Fruit fly (Drosophila melanogaster) whole organism, embryonic: ENCODE results near the gene CG13124.
A peak's percentile ranks its signal among the peaks of the same experiment; 100 is the strongest.

Source experiments
- C15 ChIP-seq: fragments of 200-800 bp; sonication (Bioruptor generic); IDR thresholded peaks from 3 replicates; pipeline ENCODE4 v1.3.6; 2022; ENCODE audit warnings: missing biosample characterization, missing genetic modification characterization
- CG10267 ChIP-seq: fragments of 200-800 bp; sonication (Bioruptor generic); optimal IDR thresholded peaks from 2 replicates; lab custom pipeline; 2018; ENCODE audit warnings: missing biosample characterization, mild to moderate bottlenecking, missing genetic modification characterization, moderate library complexity
- CG10462 ChIP-seq: fragments of 200-800 bp; sonication (Bioruptor generic); optimal IDR thresholded peaks from 2 replicates; lab custom pipeline; 2016; ENCODE audit warnings: missing biosample characterization, missing genetic modification characterization
- CG10959 ChIP-seq: fragments of 200-800 bp; sonication (Bioruptor generic); IDR thresholded peaks from 2 replicates; pipeline ENCODE4 v1.3.6; 2022; ENCODE audit warnings: missing biosample characterization, missing genetic modification characterization
- CG11504 ChIP-seq: fragments of 200-800 bp; sonication (Bioruptor generic); optimal IDR thresholded peaks from 3 replicates; lab custom pipeline; 2019; ENCODE audit warnings: missing biosample characterization, mild to moderate bottlenecking, missing genetic modification characterization, moderate library complexity
- CG1647 ChIP-seq: fragments of 200-800 bp; sonication (Bioruptor generic); optimal IDR thresholded peaks from 3 replicates; lab custom pipeline; 2016; ENCODE audit warnings: missing biosample characterization, missing genetic modification characterization
- CG17361 ChIP-seq: fragments of 200-800 bp; sonication (Bioruptor generic); IDR thresholded peaks from 3 replicates; pipeline ENCODE4 v1.3.6; 2022; ENCODE audit warnings: missing biosample characterization, missing genetic modification characterization
- CG2129 ChIP-seq: fragments of 200-800 bp; sonication (Bioruptor generic); IDR thresholded peaks from 2 replicates; pipeline ENCODE4 v1.3.6; 2022; ENCODE audit warnings: missing biosample characterization, missing genetic modification characterization; ENCODE audit not compliant: partially characterized antibody
- CG3163 ChIP-seq: fragments of 200-800 bp; sonication (Bioruptor generic); optimal IDR thresholded peaks from 3 replicates; lab custom pipeline; 2016; ENCODE audit warnings: missing biosample characterization, missing genetic modification characterization
- CG3281 ChIP-seq: fragments of 200-800 bp; sonication (Bioruptor generic); optimal IDR thresholded peaks from 3 replicates; lab custom pipeline; 2017; ENCODE audit warnings: missing biosample characterization, mild to moderate bottlenecking, missing genetic modification characterization
- CG3995 ChIP-seq: fragments of 200-800 bp; sonication (Bioruptor generic); optimal IDR thresholded peaks from 3 replicates; lab custom pipeline; 2016; ENCODE audit warnings: missing biosample characterization, missing genetic modification characterization
- CG6791 ChIP-seq: fragments of 200-800 bp; sonication (Bioruptor generic); IDR thresholded peaks from 3 replicates; pipeline ENCODE4 v1.3.6; 2022; ENCODE audit warnings: missing biosample characterization, missing genetic modification characterization; ENCODE audit not compliant: partially characterized antibody
- CG7786 ChIP-seq: fragments of 200-800 bp; sonication (Bioruptor generic); optimal IDR thresholded peaks from 2 replicates; lab custom pipeline; 2016; ENCODE audit warnings: missing biosample characterization, missing genetic modification characterization
- D ChIP-seq, 2 experiments: fragments of 200-800 bp in 1 of 2; fragments of >200 bp in 1 of 2; sonication (Bioruptor generic) in 1 of 2; optimal IDR thresholded peaks; 2 replicates in 1 of 2; 3 replicates in 1 of 2; lab custom pipeline; 2017; ENCODE audit warnings: mild to moderate bottlenecking in 1 of 2, missing biosample characterization in 1 of 2, missing genetic modification characterization in 1 of 2, missing genetic modification reagents in 1 of 2
- D19A ChIP-seq: fragments of 200-800 bp; optimal IDR thresholded peaks from 3 replicates; lab custom pipeline; 2019; ENCODE audit warnings: missing biosample characterization, mild to moderate bottlenecking, missing genetic modification characterization, moderate library complexity
- Doc3 ChIP-seq: fragments of 200-800 bp; sonication (Bioruptor generic); IDR thresholded peaks from 3 replicates; pipeline ENCODE4 v1.3.6; 2022; ENCODE audit warnings: missing biosample characterization, missing genetic modification characterization; ENCODE audit not compliant: partially characterized antibody
- Dp ChIP-seq: fragments of 200-800 bp; sonication (Bioruptor generic); optimal IDR thresholded peaks from 2 replicates; lab custom pipeline; 2018; ENCODE audit warnings: missing biosample characterization, mild to moderate bottlenecking, missing genetic modification characterization, moderate library complexity
- Drgx ChIP-seq: fragments of 200-800 bp; sonication (Bioruptor generic); IDR thresholded peaks from 2 replicates; pipeline ENCODE4 v1.3.6; 2022; ENCODE audit warnings: missing biosample characterization, missing genetic modification characterization
- E2f2 ChIP-seq: fragments of 200-800 bp; sonication (Bioruptor generic); IDR thresholded peaks from 2 replicates; pipeline ENCODE4 v1.3.6; 2022; ENCODE audit warnings: missing biosample characterization, missing genetic modification characterization
- Ets65A ChIP-seq: fragments of 200-800 bp; sonication (Bioruptor generic); peaks from one replicate; lab custom pipeline; 2016; ENCODE audit warnings: missing biosample characterization, missing genetic modification characterization
- HLH3B ChIP-seq: fragments of 200-800 bp; sonication (Bioruptor generic); IDR thresholded peaks from 2 replicates; pipeline ENCODE4 v1.3.6; 2022; ENCODE audit warnings: missing biosample characterization, missing genetic modification characterization
- HLHmδ ChIP-seq: fragments of 200-800 bp; sonication (Bioruptor generic); optimal IDR thresholded peaks from 2 replicates; lab custom pipeline; 2018; ENCODE audit warnings: missing biosample characterization, mild to moderate bottlenecking, missing genetic modification characterization, moderate library complexity
- Mad ChIP-seq: fragments of 200-800 bp; sonication (Bioruptor generic); optimal IDR thresholded peaks from 2 replicates; lab custom pipeline; 2016; ENCODE audit warnings: missing biosample characterization, missing genetic modification characterization
- Meics ChIP-seq: fragments of 200-800 bp; sonication (Bioruptor generic); optimal IDR thresholded peaks from 2 replicates; lab custom pipeline; 2017; ENCODE audit warnings: missing biosample characterization, mild to moderate bottlenecking, missing genetic modification characterization
- Pdp1 ChIP-seq, 2 experiments: fragments of 200-800 bp; sonication (Bioruptor generic); optimal IDR thresholded peaks; 3 replicates each; lab custom pipeline; 2016; ENCODE audit warnings: missing biosample characterization in 2 of 2, missing genetic modification characterization in 2 of 2, mild to moderate bottlenecking in 1 of 2, moderate library complexity in 1 of 2
- Sin3A ChIP-seq: fragments of >200 bp; optimal IDR thresholded peaks from 2 replicates; lab custom pipeline; 2018
- Taf1 ChIP-seq: fragments of 200-800 bp; sonication (Bioruptor generic); IDR thresholded peaks from 2 replicates; pipeline ENCODE4 v1.3.6; 2022; ENCODE audit warnings: missing biosample characterization, missing genetic modification characterization
- Trl ChIP-seq, 3 experiments: fragments of >200 bp in 2 of 3; fragments of 200-800 bp in 1 of 3; sonication (Bioruptor generic) in 1 of 3; optimal IDR thresholded peaks; 2 replicates in 1 of 3; 3 replicates in 2 of 3; lab custom pipeline; 2016 to 2017; ENCODE audit warnings: missing biosample characterization in 1 of 3, missing genetic modification characterization in 1 of 3
- Xrp1 ChIP-seq: fragments of 200-800 bp; sonication (Bioruptor generic); IDR thresholded peaks from 2 replicates; pipeline ENCODE4 v1.3.6; 2022; ENCODE audit warnings: missing biosample characterization, missing genetic modification characterization
- ab ChIP-seq: fragments of 200-800 bp; sonication (Bioruptor generic); optimal IDR thresholded peaks from 2 replicates; lab custom pipeline; 2016; ENCODE audit warnings: missing biosample characterization, missing genetic modification characterization
- ac ChIP-seq: fragments of 200-800 bp; sonication (Bioruptor generic); optimal IDR thresholded peaks from 3 replicates; lab custom pipeline; 2017; ENCODE audit warnings: missing biosample characterization, mild to moderate bottlenecking, missing genetic modification characterization
- bab2 ChIP-seq: fragments of 200-800 bp; sonication (Bioruptor generic); optimal IDR thresholded peaks from 2 replicates; lab custom pipeline; 2016; ENCODE audit warnings: missing biosample characterization, missing genetic modification characterization
- bbx ChIP-seq: fragments of 200-800 bp; sonication (Bioruptor generic); IDR thresholded peaks from 2 replicates; pipeline ENCODE4 v1.3.6; 2022; ENCODE audit warnings: missing biosample characterization, missing genetic modification characterization; ENCODE audit not compliant: partially characterized antibody
- bcd ChIP-seq: fragments of 200-800 bp; sonication (Bioruptor generic); optimal IDR thresholded peaks from 2 replicates; lab custom pipeline; 2017; ENCODE audit warnings: missing biosample characterization, mild to moderate bottlenecking, missing genetic modification characterization
- bigmax ChIP-seq: fragments of 200-800 bp; sonication (Bioruptor generic); optimal IDR thresholded peaks from 2 replicates; lab custom pipeline; 2018; ENCODE audit warnings: missing biosample characterization, mild to moderate bottlenecking, missing genetic modification characterization
- cas ChIP-seq: fragments of 200-800 bp; sonication (Bioruptor generic); IDR thresholded peaks from 2 replicates; pipeline ENCODE4 v1.3.6; 2022; ENCODE audit warnings: missing biosample characterization, missing genetic modification characterization
- croc ChIP-seq: fragments of 200-800 bp; sonication (Bioruptor generic); conservative IDR thresholded peaks from 3 replicates; pipeline ENCODE4 v1.3.6; 2022; ENCODE audit warnings: missing biosample characterization, missing genetic modification characterization
- emc ChIP-seq: fragments of 200-800 bp; sonication (Bioruptor generic); optimal IDR thresholded peaks from 2 replicates; lab custom pipeline; 2016; ENCODE audit warnings: missing biosample characterization, missing genetic modification characterization
- fd102C ChIP-seq: fragments of 200-800 bp; sonication (Bioruptor generic); optimal IDR thresholded peaks from 2 replicates; lab custom pipeline; 2018; ENCODE audit warnings: missing biosample characterization, mild to moderate bottlenecking, missing genetic modification characterization, moderate library complexity
- gsb-n ChIP-seq: fragments of 200-800 bp; sonication (Bioruptor generic); optimal IDR thresholded peaks from 3 replicates; lab custom pipeline; 2018; ENCODE audit warnings: missing biosample characterization, mild to moderate bottlenecking, missing genetic modification characterization
- ken ChIP-seq: fragments of 200-800 bp; sonication (Bioruptor generic); IDR thresholded peaks from 3 replicates; pipeline ENCODE4 v1.3.6; 2022; ENCODE audit warnings: missing biosample characterization, missing genetic modification characterization
- mam ChIP-seq: fragments of 200-800 bp; sonication (Bioruptor generic); optimal IDR thresholded peaks from 3 replicates; lab custom pipeline; 2016; ENCODE audit warnings: missing biosample characterization, missing genetic modification characterization
- pb ChIP-seq: fragments of 200-800 bp; sonication (Bioruptor generic); optimal IDR thresholded peaks from 3 replicates; lab custom pipeline; 2016; ENCODE audit warnings: missing biosample characterization, missing genetic modification characterization
- pum ChIP-seq: fragments of 200-800 bp; sonication (Bioruptor generic); optimal IDR thresholded peaks from 2 replicates; lab custom pipeline; 2016; ENCODE audit warnings: missing biosample characterization, missing genetic modification characterization
- pzg ChIP-seq: fragments of 200-800 bp; sonication (Bioruptor generic); optimal IDR thresholded peaks from 3 replicates; lab custom pipeline; 2018; ENCODE audit warnings: missing biosample characterization, mild to moderate bottlenecking, missing genetic modification characterization, moderate library complexity
- shn ChIP-seq: fragments of 200-800 bp; sonication (Bioruptor generic); optimal IDR thresholded peaks from 3 replicates; lab custom pipeline; 2016; ENCODE audit warnings: missing biosample characterization, missing genetic modification characterization
- trem ChIP-seq: fragments of 200-800 bp; optimal IDR thresholded peaks from 3 replicates; lab custom pipeline; 2019; ENCODE audit warnings: missing biosample characterization, mild to moderate bottlenecking, missing genetic modification characterization, moderate library complexity
- wor ChIP-seq: fragments of 200-800 bp; sonication (Bioruptor generic); IDR thresholded peaks from 2 replicates; pipeline ENCODE4 v1.3.6; 2022; ENCODE audit warnings: missing biosample characterization, missing genetic modification characterization
- zen2 ChIP-seq: fragments of 200-800 bp; sonication (Bioruptor generic); IDR thresholded peaks from 3 replicates; pipeline ENCODE4 v1.3.6; 2022; ENCODE audit warnings: missing biosample characterization, missing genetic modification characterization; ENCODE audit not compliant: partially characterized antibody

Gene CG13124

dm6 chr2L:9938631-9939256, 30.3 kb upstream of the CG13124 start, which contains the start of the genes Datp and CG4619 (continued):
- TF ChIP-seq CG3281 (GFP tag; lab: Kevin White, UChicago): peak; percentile 32
- TF ChIP-seq croc (GFP tag; lab: Robert Waterston, UW): peak; percentile 24; the same call in 1 of the 3 replicates
- no peak for TF ChIP-seq pb
- TF ChIP-seq ab (GFP tag; lab: Kevin White, UChicago): no peak
- TF ChIP-seq bigmax (GFP tag; lab: Kevin White, UChicago): no peak
- peak; percentile 17 for TF ChIP-seq Dp (GFP tag; lab: Kevin White, UChicago)
- TF ChIP-seq HLH3B (GFP tag; lab: Robert Waterston, UW): 0 out of 2 replicates have a peak, but pooled peaks have one; percentile 25
- TF ChIP-seq emc (GFP tag; lab: Kevin White, UChicago): peak; percentile 38
- peak; percentile 65; the same call in 1 of the 3 replicates for TF ChIP-seq CG6791 (GFP tag; lab: Robert Waterston, UW)
- peak; percentile 31 for TF ChIP-seq Sin3A
- peak; percentile 46 for TF ChIP-seq bbx
- peak; percentile 36; the same call in 1 of the 2 replicates for TF ChIP-seq Drgx
- TF ChIP-seq Trl (optimal IDR thresholded peaks at IDR 0.05; lab: Kevin White, UChicago): peak in 1 of 2 experiments; percentile 15
- TF ChIP-seq Trl (GFP tag; optimal IDR thresholded peaks at IDR 0.05; lab: Kevin White, UChicago): peak; percentile 64
- TF ChIP-seq CG10959 (GFP tag; lab: Robert Waterston, UW): no peak
- TF ChIP-seq gsb-n (tag; lab: Kevin White, UChicago): no peak
- TF ChIP-seq CG10267 (tag; lab: Kevin White, UChicago): peak; percentile 92
- peak; percentile 14 for TF ChIP-seq Mad (GFP tag; lab: Kevin White, UChicago)
- TF ChIP-seq pzg: peak; percentile 79
- TF ChIP-seq Meics: peak; percentile 39
- TF ChIP-seq shn (GFP tag; lab: Kevin White, UChicago): peak; percentile 76
- peak; percentile 36 for TF ChIP-seq CG3995 (GFP tag; lab: Kevin White, UChicago)
- no peak for TF ChIP-seq C15 (GFP tag; lab: Robert Waterston, UW)
- no peak for TF ChIP-seq D19A (tag; lab: Kevin White, UChicago)
- peak; percentile 54; the same call in 1 of the 2 replicates for TF ChIP-seq cas (GFP tag; lab: Robert Waterston, UW)
- TF ChIP-seq CG2129 (GFP tag; lab: Robert Waterston, UW): no peak
- TF ChIP-seq bcd (GFP tag; lab: Kevin White, UChicago): peak; percentile 30
- TF ChIP-seq CG10462 (GFP tag; lab: Kevin White, UChicago): no peak
- TF ChIP-seq CG3163 (GFP tag; lab: Kevin White, UChicago): peak; percentile 13
- no peak for TF ChIP-seq wor (GFP tag; lab: Robert Waterston, UW)
- TF ChIP-seq trem (tag; lab: Kevin White, UChicago): peak; percentile 32
- peak; percentile 33; the same call in 1 of the 2 replicates for TF ChIP-seq Taf1 (GFP tag; lab: Robert Waterston, UW)
- TF ChIP-seq fd102C (GFP tag; lab: Kevin White, UChicago): no peak
- TF ChIP-seq ac (GFP tag; lab: Kevin White, UChicago): no peak
- TF ChIP-seq Xrp1 (GFP tag; lab: Robert Waterston, UW): peak; percentile 31; the same call in 1 of the 2 replicates
- no peak for TF ChIP-seq D (optimal IDR thresholded peaks at IDR 0.05; lab: Kevin White, UChicago)
- no peak for TF ChIP-seq D (GFP tag; optimal IDR thresholded peaks at IDR 0.05; lab: Kevin White, UChicago)
- peak; percentile 29 for TF ChIP-seq pum (GFP tag; lab: Kevin White, UChicago)
- no peak for TF ChIP-seq zen2 (GFP tag; lab: Robert Waterston, UW)
- TF ChIP-seq E2f2 (GFP tag; lab: Robert Waterston, UW): peak; percentile 32; the same call in 1 of the 2 replicates
- TF ChIP-seq CG1647 (GFP tag; lab: Kevin White, UChicago): peak; percentile 21
- peak; percentile 91 for TF ChIP-seq Ets65A (GFP tag; lab: Kevin White, UChicago)
- TF ChIP-seq mam (GFP tag; lab: Kevin White, UChicago): peak; percentile 63
- TF ChIP-seq CG17361 (GFP tag; lab: Robert Waterston, UW): no peak
- TF ChIP-seq CG11504 (tag; lab: Kevin White, UChicago): no peak
- peak; percentile 12 to 95 for TF ChIP-seq Pdp1 (GFP tag; optimal IDR thresholded peaks at IDR 0.05; lab: Kevin White, UChicago)
- TF ChIP-seq Doc3 (GFP tag; lab: Robert Waterston, UW): no peak
- TF ChIP-seq HLHmδ: no peak
- TF ChIP-seq bab2: peak; percentile 5
- peak; percentile 53; the same call in 2 of the 3 replicates for TF ChIP-seq ken (GFP tag; lab: Robert Waterston, UW)
- TF ChIP-seq CG7786: peak; percentile 60
